Worm (Caenorhabditis elegans): ENCODE measurements around the gene ZK822.1.

ce11 chrIV:11899358-11899757 is 22.6 kb downstream of the ZK822.1 start, which contains the start of gene nhr-43:
- no peak for TF ChIP-seq flt-1 (GFP tag; IDR thresholded peaks at IDR 0.05)
- no peak for TF ChIP-seq ceh-36 (tag; optimal IDR thresholded peaks at IDR 0.05)
- no peak for TF ChIP-seq ama-1 (optimal IDR thresholded peaks at IDR 0.05)
- no peak for TF ChIP-seq hmg-4 (GFP tag; optimal IDR thresholded peaks at IDR 0.05)
- TF ChIP-seq hnd-1 (tag; optimal IDR thresholded peaks at IDR 0.05), result no peak
- no peak for TF ChIP-seq tra-4 (tag; optimal IDR thresholded peaks at IDR 0.05)
- TF ChIP-seq sea-1 (GFP tag; conservative IDR thresholded peaks at IDR 0.05), result no peak
- TF ChIP-seq F13C5.2 (tag; optimal IDR thresholded peaks at IDR 0.05), result no peak
- TF ChIP-seq aly-1 (tag; optimal IDR thresholded peaks at IDR 0.05), result no peak
- TF ChIP-seq scrt-1 (GFP tag; IDR thresholded peaks at IDR 0.05), result no peak
- no peak for TF ChIP-seq tbx-37 (GFP tag; conservative IDR thresholded peaks at IDR 0.05)
- TF ChIP-seq B0310.2 (tag; optimal IDR thresholded peaks at IDR 0.05), result no peak
- TF ChIP-seq hmbx-1 (tag; optimal IDR thresholded peaks at IDR 0.05), result no peak

All from whole organism, early embryonic.